Worm (Caenorhabditis elegans) whole organism, mixed stage, embryonic: ENCODE results near the gene H03G16.7.

Experiments
- bed-3 ChIP-seq: fragments of 200-800 bp; sonication (Bioruptor generic); optimal IDR thresholded peaks from 3 replicates; lab custom pipeline; 2018; ENCODE audit warnings: mild to moderate bottlenecking, missing genetic modification characterization, moderate library complexity, missing compliant biosample characterization
- ceh-39 ChIP-seq: fragments of 150-350 bp; optimal IDR thresholded peaks from 2 replicates; lab custom pipeline; 2014; ENCODE audit warnings: missing biosample characterization, missing genetic modification characterization
- ces-1 ChIP-seq: fragments of 150-350 bp; optimal IDR thresholded peaks from 2 replicates; lab custom pipeline; 2014; ENCODE audit warnings: missing biosample characterization, missing genetic modification reagents, missing genetic modification characterization
- elt-1 ChIP-seq: sonication (generic microtip); optimal IDR thresholded peaks from 2 replicates; lab custom pipeline; 2017; ENCODE audit warnings: missing genetic modification characterization, mild to moderate bottlenecking, missing compliant biosample characterization, antibody characterized with exemption, moderate library complexity, borderline replicate concordance; ENCODE audit not compliant: insufficient read depth
- hlh-1 ChIP-seq: fragments of 150-350 bp; optimal IDR thresholded peaks from 2 replicates; lab custom pipeline; 2014; ENCODE audit warnings: missing biosample characterization, missing genetic modification reagents, missing genetic modification characterization
- lin-32 ChIP-seq: fragments of 200-800 bp; sonication (Bioruptor generic); optimal IDR thresholded peaks from 2 replicates; lab custom pipeline; 2018; ENCODE audit warnings: mild to moderate bottlenecking, missing genetic modification characterization, missing compliant biosample characterization
- mep-1 ChIP-seq: fragments of 150-350 bp; optimal IDR thresholded peaks from 2 replicates; lab custom pipeline; 2017; ENCODE audit warnings: missing biosample characterization, missing genetic modification reagents, missing genetic modification characterization, inconsistent platforms
- nhr-12 ChIP-seq: fragments of 150-350 bp; optimal IDR thresholded peaks from 2 replicates; lab custom pipeline; 2014; ENCODE audit warnings: missing biosample characterization, missing genetic modification characterization
- nhr-28 ChIP-seq: fragments of 150-350 bp; optimal IDR thresholded peaks from 2 replicates; lab custom pipeline; 2014; ENCODE audit warnings: missing biosample characterization, missing genetic modification characterization
- snpc-4 ChIP-seq: fragments of 150-350 bp; optimal IDR thresholded peaks from 2 replicates; lab custom pipeline; 2014; ENCODE audit warnings: missing biosample characterization, missing genetic modification characterization
- unc-62 ChIP-seq: fragments of 150-350 bp; optimal IDR thresholded peaks from 2 replicates; lab custom pipeline; 2014; ENCODE audit warnings: missing biosample characterization, missing genetic modification reagents, missing genetic modification characterization
- zip-8 ChIP-seq: fragments of 150-350 bp; optimal IDR thresholded peaks from 2 replicates; lab custom pipeline; 2014; ENCODE audit warnings: missing biosample characterization, missing genetic modification characterization
- ztf-11 ChIP-seq: fragments of 150-350 bp; optimal IDR thresholded peaks from 2 replicates; lab custom pipeline; 2014; ENCODE audit warnings: missing biosample characterization, missing genetic modification characterization

- TF ChIP-seq unc-62 (GFP tag; lab: Kevin White, UChicago) (no peak), mep-1 (tag; lab: Kevin White, UChicago) (no peak), zip-8 (no peak), ces-1 (GFP tag; lab: Kevin White, UChicago) (no peak), ztf-11 (tag; lab: Kevin White, UChicago) (no peak), snpc-4 (tag; lab: Kevin White, UChicago) (no peak), nhr-12 (tag; lab: Kevin White, UChicago) (no peak), bed-3 (GFP tag; lab: Kevin White, UChicago) (no peak), lin-32 (GFP tag; lab: Kevin White, UChicago) (no peak), ceh-39 (tag; lab: Kevin White, UChicago) (no peak), elt-1 (no peak), hlh-1 (no peak), nhr-28 (tag; lab: Kevin White, UChicago) (no peak)
Observed at ce11 chrX:15103481-15103880, 47.7 kb upstream of the H03G16.7 start.
